Worm (Caenorhabditis elegans) whole organism, L3 larva: ENCODE data around the gene F26F12.5.

ENCODE experiments used
- ZK546.5 ChIP-seq: sonication (generic microtip); optimal IDR thresholded peaks from 2 replicates; lab custom pipeline; 2017; ENCODE audit warnings: missing biosample characterization, missing genetic modification characterization
- aly-2 ChIP-seq: fragments of 150-350 bp; optimal IDR thresholded peaks from 2 replicates; lab custom pipeline; 2014; ENCODE audit warnings: missing biosample characterization, missing genetic modification characterization
- ama-1 ChIP-seq: fragments of 150-350 bp; optimal IDR thresholded peaks from 2 replicates; lab custom pipeline; 2018
- ceh-16 ChIP-seq: sonication (generic microtip); optimal IDR thresholded peaks from 2 replicates; lab custom pipeline; 2017; ENCODE audit warnings: missing biosample characterization, missing genetic modification characterization
- ceh-82 ChIP-seq: fragments of 150-350 bp; optimal IDR thresholded peaks from 2 replicates; lab custom pipeline; 2014; ENCODE audit warnings: missing biosample characterization, missing genetic modification characterization
- ceh-9 ChIP-seq: sonication (generic microtip); optimal IDR thresholded peaks from 2 replicates; lab custom pipeline; 2018; ENCODE audit warnings: missing biosample characterization, missing genetic modification characterization
- daf-12 ChIP-seq: fragments of 150-350 bp; optimal IDR thresholded peaks from 2 replicates; lab custom pipeline; 2014; ENCODE audit warnings: missing biosample characterization, missing genetic modification reagents, missing genetic modification characterization
- egl-5 ChIP-seq: fragments of 150-350 bp; optimal IDR thresholded peaks from 2 replicates; lab custom pipeline; 2017; ENCODE audit warnings: missing biosample characterization, missing genetic modification reagents, missing genetic modification characterization, inconsistent platforms
- elt-1 ChIP-seq: fragments of 150-350 bp; optimal IDR thresholded peaks from 2 replicates; lab custom pipeline; 2014; ENCODE audit warnings: missing biosample characterization, missing genetic modification characterization
- elt-2 ChIP-seq: sonication (generic microtip); optimal IDR thresholded peaks from 2 replicates; lab custom pipeline; 2016; ENCODE audit warnings: missing genetic modification reagents, mild to moderate bottlenecking, missing genetic modification characterization, missing compliant biosample characterization
- elt-3 ChIP-seq, 3 experiments: fragments of 150-350 bp in 1 of 3; sonication (generic microtip) in 2 of 3; optimal IDR thresholded peaks; 2 replicates in 2 of 3; 4 replicates in 1 of 3; lab custom pipeline; 2014 to 2017; ENCODE audit warnings: missing biosample characterization in 3 of 3, missing genetic modification characterization in 3 of 3
- fkh-10 ChIP-seq: sonication (generic microtip); optimal IDR thresholded peaks from 2 replicates; lab custom pipeline; 2017; ENCODE audit warnings: missing biosample characterization, missing genetic modification reagents, missing genetic modification characterization
- fkh-2 ChIP-seq: fragments of 150-350 bp; optimal IDR thresholded peaks from 2 replicates; lab custom pipeline; 2014; ENCODE audit warnings: missing biosample characterization, missing genetic modification reagents, missing genetic modification characterization
- fos-1 ChIP-seq: fragments of 150-350 bp; optimal IDR thresholded peaks from 2 replicates; lab custom pipeline; 2014; ENCODE audit warnings: missing biosample characterization, missing genetic modification characterization
- hmg-11 ChIP-seq: sonication (generic microtip); optimal IDR thresholded peaks from 2 replicates; lab custom pipeline; 2016; ENCODE audit warnings: missing genetic modification characterization, missing compliant biosample characterization
- jun-1 ChIP-seq: fragments of 150-350 bp; optimal IDR thresholded peaks from 2 replicates; lab custom pipeline; 2014; ENCODE audit warnings: missing biosample characterization, missing genetic modification reagents, missing genetic modification characterization
- lin-15B ChIP-seq: fragments of 150-350 bp; optimal IDR thresholded peaks from 2 replicates; lab custom pipeline; 2014; ENCODE audit warnings: missing biosample characterization, missing genetic modification characterization
- lsy-12 ChIP-seq: sonication (generic microtip); optimal IDR thresholded peaks from 2 replicates; lab custom pipeline; 2016; ENCODE audit warnings: mild to moderate bottlenecking, missing genetic modification characterization, missing compliant biosample characterization
- mml-1 ChIP-seq: fragments of 150-350 bp; sonication (generic microtip); optimal IDR thresholded peaks from 3 replicates; lab custom pipeline; 2014; ENCODE audit warnings: missing biosample characterization, missing genetic modification characterization
- nfya-1 ChIP-seq: sonication (generic microtip); optimal IDR thresholded peaks from 2 replicates; lab custom pipeline; 2017; ENCODE audit warnings: missing genetic modification characterization, mild to moderate bottlenecking, missing compliant biosample characterization, antibody characterized with exemption, moderate library complexity; ENCODE audit not compliant: insufficient read depth
- nhr-11 ChIP-seq: fragments of 150-350 bp; optimal IDR thresholded peaks from 2 replicates; lab custom pipeline; 2014; ENCODE audit warnings: missing biosample characterization, missing genetic modification characterization
- nhr-12 ChIP-seq: fragments of 150-350 bp; optimal IDR thresholded peaks from 2 replicates; lab custom pipeline; 2014; ENCODE audit warnings: missing biosample characterization, missing genetic modification characterization
- nhr-23 ChIP-seq: fragments of 150-350 bp; optimal IDR thresholded peaks from 2 replicates; lab custom pipeline; 2014; ENCODE audit warnings: missing biosample characterization, missing genetic modification reagents, missing genetic modification characterization
- nhr-237 ChIP-seq: fragments of 150-350 bp; optimal IDR thresholded peaks from 2 replicates; lab custom pipeline; 2014; ENCODE audit warnings: missing biosample characterization, missing genetic modification characterization
- nhr-25 ChIP-seq: sonication (generic microtip); optimal IDR thresholded peaks from 2 replicates; lab custom pipeline; 2017; ENCODE audit warnings: missing biosample characterization, missing genetic modification characterization
- nhr-28 ChIP-seq: fragments of 150-350 bp; optimal IDR thresholded peaks from 2 replicates; lab custom pipeline; 2014; ENCODE audit warnings: missing biosample characterization, missing genetic modification characterization
- nhr-43 ChIP-seq: sonication (generic microtip); optimal IDR thresholded peaks from 2 replicates; lab custom pipeline; 2016; ENCODE audit warnings: mild to moderate bottlenecking, missing genetic modification characterization, missing compliant biosample characterization; ENCODE audit not compliant: poor library complexity, severe bottlenecking
- nhr-67 ChIP-seq: fragments of 150-350 bp; optimal IDR thresholded peaks from 2 replicates; lab custom pipeline; 2014; ENCODE audit warnings: missing biosample characterization, missing genetic modification characterization
- nhr-76 ChIP-seq: fragments of 150-350 bp; sonication (generic microtip); optimal IDR thresholded peaks from 5 replicates; lab custom pipeline; 2014; ENCODE audit warnings: missing biosample characterization, missing genetic modification characterization
- nhr-77 ChIP-seq: fragments of 150-350 bp; optimal IDR thresholded peaks from 2 replicates; lab custom pipeline; 2014; ENCODE audit warnings: missing biosample characterization, missing genetic modification characterization
- pha-4 ChIP-seq: fragments of 150-350 bp; optimal IDR thresholded peaks from 2 replicates; lab custom pipeline; 2014; ENCODE audit warnings: missing biosample characterization, missing genetic modification reagents, missing genetic modification characterization
- pqm-1 ChIP-seq: fragments of 150-350 bp; optimal IDR thresholded peaks from 2 replicates; lab custom pipeline; 2017; ENCODE audit warnings: missing biosample characterization, missing genetic modification characterization, inconsistent platforms
- sea-2 ChIP-seq: fragments of 150-350 bp; sonication (generic microtip); optimal IDR thresholded peaks from 4 replicates; lab custom pipeline; 2014; ENCODE audit warnings: missing biosample characterization, missing genetic modification reagents, missing genetic modification characterization
- skn-1 ChIP-seq: fragments of 150-350 bp; optimal IDR thresholded peaks from 2 replicates; lab custom pipeline; 2014; ENCODE audit warnings: missing biosample characterization, missing genetic modification characterization
- snpc-4 ChIP-seq: fragments of 150-350 bp; optimal IDR thresholded peaks from 2 replicates; lab custom pipeline; 2014; ENCODE audit warnings: missing biosample characterization, missing genetic modification characterization
- unc-39 ChIP-seq: sonication (generic microtip); optimal IDR thresholded peaks from 4 replicates; lab custom pipeline; 2017; ENCODE audit warnings: missing biosample characterization, missing genetic modification characterization
- unc-62 ChIP-seq: fragments of 150-350 bp; sonication (generic microtip); optimal IDR thresholded peaks from 4 replicates; lab custom pipeline; 2014; ENCODE audit warnings: missing biosample characterization, missing genetic modification reagents, missing genetic modification characterization
- zag-1 ChIP-seq: fragments of 150-350 bp; optimal IDR thresholded peaks from 2 replicates; lab custom pipeline; 2014; ENCODE audit warnings: missing biosample characterization, missing genetic modification characterization
- ztf-11 ChIP-seq: fragments of 150-350 bp; optimal IDR thresholded peaks from 2 replicates; lab custom pipeline; 2014; ENCODE audit warnings: missing biosample characterization, missing genetic modification characterization

The F26F12.5 gene

DNA sequence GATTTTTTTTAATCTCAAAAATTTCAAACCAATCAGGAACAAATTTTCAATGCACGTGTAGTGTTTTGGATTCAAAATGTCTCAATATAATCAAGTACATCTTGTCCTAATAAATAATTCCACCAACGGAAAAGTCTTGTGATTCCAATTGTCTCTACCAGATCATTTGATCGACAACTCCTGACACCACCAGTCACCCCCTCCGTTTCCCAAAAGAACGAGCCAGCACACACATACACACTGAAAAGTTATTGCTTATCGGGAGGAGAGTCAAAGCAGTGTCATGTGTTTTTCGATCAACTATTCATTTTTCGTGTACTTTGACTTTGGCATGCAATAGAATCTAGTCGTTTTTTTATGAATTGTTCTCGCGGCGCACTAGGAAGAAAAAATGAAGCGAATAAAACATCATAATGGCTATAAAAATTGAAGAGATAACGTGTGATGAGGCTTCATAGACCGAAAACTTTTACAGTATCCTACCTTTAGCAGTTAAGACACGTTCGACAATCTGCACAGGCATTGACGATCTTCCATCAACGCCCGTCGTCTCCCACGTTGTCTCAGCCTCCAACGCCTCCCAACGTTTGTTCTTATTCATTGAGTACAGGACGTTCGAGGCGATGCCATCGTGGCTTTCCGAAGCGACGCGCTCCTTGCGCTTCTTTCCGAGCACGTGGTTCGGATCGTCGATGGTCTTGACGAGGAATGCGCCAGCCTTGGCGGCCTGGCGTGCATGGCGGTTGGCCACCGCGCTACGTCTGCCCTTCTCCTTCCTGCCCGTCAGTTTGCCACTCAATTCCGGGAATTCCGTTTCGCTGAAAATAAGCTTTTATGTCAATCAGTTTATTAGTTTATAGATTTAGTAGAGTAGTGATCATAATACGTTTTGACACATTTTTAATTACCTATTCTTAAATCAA is 21.3 kb downstream of the F26F12.5 start:
- TF ChIP-seq skn-1 (tag; lab: Kevin White, UChicago): peak; percentile 39
- no peak for TF ChIP-seq nhr-67 (tag; lab: Kevin White, UChicago)
- peak; percentile 62 for TF ChIP-seq ama-1
- TF ChIP-seq nhr-11: peak; percentile 45
- TF ChIP-seq nhr-23: peak; percentile 27
- peak; percentile 91 for TF ChIP-seq pqm-1 (tag; lab: Kevin White, UChicago)
- no peak for TF ChIP-seq ceh-82 (tag; lab: Kevin White, UChicago)
- peak; percentile 33 for TF ChIP-seq nfya-1 (tag; lab: Kevin White, UChicago)
- TF ChIP-seq ztf-11: no peak
- no peak for TF ChIP-seq snpc-4
- TF ChIP-seq elt-2 (tag; lab: Kevin White, UChicago): peak; percentile 87
- TF ChIP-seq jun-1 (tag; lab: Kevin White, UChicago): peak; percentile 77
- no peak for TF ChIP-seq nhr-28 (tag; lab: Kevin White, UChicago)
- peak; percentile 28 for TF ChIP-seq pha-4 (tag; lab: Kevin White, UChicago)
- TF ChIP-seq fos-1 (tag; lab: Kevin White, UChicago): no peak
- TF ChIP-seq sea-2 (GFP tag; lab: Kevin White, UChicago): no peak
- peak; percentile 82 for TF ChIP-seq egl-5 (tag; lab: Kevin White, UChicago)
- TF ChIP-seq nhr-76 (tag; lab: Kevin White, UChicago): no peak

DNA sequence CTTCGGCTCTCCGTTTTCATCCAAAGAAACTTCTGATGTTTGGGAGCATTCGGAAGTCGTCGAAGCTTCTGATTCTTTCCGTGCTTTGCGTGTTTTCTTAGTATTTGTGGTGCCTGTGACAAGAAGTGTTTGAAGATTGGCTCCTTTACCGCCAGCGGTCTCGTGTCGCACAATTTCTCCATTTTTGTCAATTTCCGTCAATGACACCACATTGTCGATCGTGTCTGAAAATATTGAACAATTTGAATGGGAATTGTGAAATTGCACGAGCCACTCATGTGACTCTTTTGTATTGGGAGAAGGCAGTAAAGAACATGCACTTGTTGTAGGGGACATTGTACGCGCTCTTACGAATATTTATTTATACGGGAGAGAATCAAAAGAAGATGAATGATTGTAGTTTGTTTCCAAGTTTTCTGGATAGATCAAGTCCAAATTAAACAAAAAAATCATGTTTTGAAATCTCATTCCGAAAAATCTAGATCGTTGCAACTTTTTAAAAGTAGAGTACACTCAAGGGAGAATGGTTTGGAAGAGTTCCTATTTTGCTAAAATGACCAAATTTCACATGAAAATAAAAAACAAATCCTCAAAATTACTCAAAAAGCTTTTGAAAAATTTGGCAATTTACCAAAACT is 22.4 kb downstream of the F26F12.5 start:
- TF ChIP-seq nhr-23 (no peak), nhr-25 (tag; lab: Kevin White, UChicago) (no peak), sea-2 (GFP tag; lab: Kevin White, UChicago) (no peak), fos-1 (tag; lab: Kevin White, UChicago) (no peak), unc-39 (tag; lab: Kevin White, UChicago) (no peak), fkh-2 (no peak), pha-4 (tag; lab: Kevin White, UChicago) (peak; percentile 48), aly-2 (tag; lab: Kevin White, UChicago) (no peak), nhr-237 (tag; lab: Kevin White, UChicago) (no peak), nhr-12 (no peak), elt-2 (tag; lab: Kevin White, UChicago) (peak; percentile 51), nhr-76 (tag; lab: Kevin White, UChicago) (no peak), skn-1 (tag; lab: Kevin White, UChicago) (no peak), ama-1 (peak; percentile 74), pqm-1 (tag; lab: Kevin White, UChicago) (peak; percentile 70), fkh-10 (GFP tag; lab: Kevin White, UChicago) (no peak), ceh-16 (tag; lab: Kevin White, UChicago) (no peak), ztf-11 (no peak), nhr-28 (tag; lab: Kevin White, UChicago) (no peak), zag-1 (no peak), daf-12 (tag; lab: Kevin White, UChicago) (no peak), nhr-77 (tag; lab: Kevin White, UChicago) (no peak), ZK546.5 (tag; lab: Kevin White, UChicago) (no peak), hmg-11 (tag; lab: Kevin White, UChicago) (no peak)

DNA sequence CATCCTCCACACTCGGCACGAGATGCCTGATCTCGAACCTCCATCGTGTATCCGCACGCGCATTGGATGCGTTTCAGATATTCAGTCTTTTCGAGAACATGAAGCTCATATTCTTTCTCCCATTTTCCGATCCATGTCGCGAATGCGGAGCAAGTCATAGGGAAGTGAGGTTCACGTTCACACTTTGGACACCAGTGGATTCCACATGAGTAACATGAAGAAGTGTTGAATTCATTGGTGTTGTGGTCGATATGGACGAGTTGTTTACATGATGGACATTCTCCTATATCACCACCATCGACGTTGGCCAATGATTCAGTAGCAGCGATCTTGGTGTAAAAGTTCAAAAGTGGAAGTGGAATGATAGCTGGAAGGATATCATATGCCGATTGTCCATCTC is 24.0 kb downstream of the F26F12.5 start:
- TF ChIP-seq ceh-16 (tag; lab: Kevin White, UChicago) (no peak), nhr-25 (tag; lab: Kevin White, UChicago) (peak; percentile 32)

DNA sequence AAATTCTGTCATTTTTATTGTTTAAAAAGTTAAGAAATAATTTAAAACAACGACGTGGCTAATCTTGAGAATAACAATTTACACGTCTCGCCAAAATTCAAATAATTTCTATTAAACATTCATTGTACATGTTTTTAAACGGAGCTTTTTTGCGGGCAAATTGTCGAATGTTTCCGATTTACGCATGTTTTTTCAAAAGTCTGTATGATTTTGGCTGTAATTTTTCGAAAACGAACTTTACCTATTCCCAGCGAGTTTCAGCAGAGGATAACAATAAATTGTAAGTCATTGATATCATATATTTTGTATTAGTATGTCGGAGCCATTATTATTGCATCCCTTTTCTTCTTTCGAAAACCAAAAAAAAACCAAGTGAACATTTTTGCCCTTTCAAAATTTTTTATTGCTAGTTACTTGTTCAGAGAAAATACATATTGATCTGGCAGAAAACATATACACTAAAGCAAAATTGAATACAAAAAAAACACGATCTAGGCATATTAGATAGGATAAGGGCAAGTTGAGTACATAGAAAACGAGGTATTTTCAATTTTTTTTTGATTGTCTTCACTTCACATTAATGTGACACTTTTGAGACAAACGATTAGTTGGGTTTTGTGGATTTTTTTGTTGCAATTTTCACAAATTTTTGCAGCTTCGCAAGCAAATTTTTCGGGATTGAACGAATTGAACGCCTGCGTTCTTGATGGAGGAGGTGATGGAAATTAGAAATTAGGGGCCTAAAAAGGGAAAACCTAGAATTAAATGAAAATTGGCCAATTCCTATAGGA is 26.2 kb downstream of the F26F12.5 start, which contains the start of gene F26F12.2:
TSS of gene F26F12.2 (minus strand) at position 38 of the 791 bp plus-strand sequence.
- TF ChIP-seq mml-1 (tag; lab: Kevin White, UChicago) (no peak), nhr-23 (peak; percentile 45), nhr-12 (no peak), elt-3 (tag; optimal IDR thresholded peaks at IDR 0.05; lab: Kevin White, UChicago) (no peak), nhr-25 (tag; lab: Kevin White, UChicago) (peak; percentile 56), hmg-11 (tag; lab: Kevin White, UChicago) (no peak), elt-2 (tag; lab: Kevin White, UChicago) (peak; percentile 7), ceh-9 (tag; lab: Kevin White, UChicago) (no peak), lsy-12 (peak; percentile 46), lin-15B (tag; lab: Kevin White, UChicago) (no peak), elt-1 (tag; lab: Kevin White, UChicago) (no peak), nhr-67 (tag; lab: Kevin White, UChicago) (no peak), unc-62 (GFP tag; lab: Kevin White, UChicago) (no peak), jun-1 (tag; lab: Kevin White, UChicago) (peak; percentile 4), nfya-1 (tag; lab: Kevin White, UChicago) (no peak), sea-2 (GFP tag; lab: Kevin White, UChicago) (no peak), nhr-43 (tag; lab: Kevin White, UChicago) (peak; percentile 73), ama-1 (peak; percentile 85), ztf-11 (no peak)
